Worm (Caenorhabditis elegans) whole organism, early embryonic: ENCODE measurements around the gene rgs-10.

Experiments
- B0310.2 ChIP-seq: sonication (generic microtip); optimal IDR thresholded peaks from 2 replicates; lab custom pipeline; 2016; ENCODE audit warnings: mild to moderate bottlenecking, missing genetic modification characterization, missing compliant biosample characterization
- F13C5.2 ChIP-seq: sonication (generic microtip); optimal IDR thresholded peaks from 2 replicates; lab custom pipeline; 2017; ENCODE audit warnings: mild to moderate bottlenecking, missing genetic modification characterization, inconsistent platforms, missing compliant biosample characterization
- aly-1 ChIP-seq: sonication (generic microtip); optimal IDR thresholded peaks from 2 replicates; lab custom pipeline; 2016; ENCODE audit warnings: missing genetic modification characterization, missing compliant biosample characterization
- ama-1 ChIP-seq: fragments of 150-350 bp; optimal IDR thresholded peaks from 2 replicates; lab custom pipeline; 2014
- ceh-13 ChIP-seq: fragments of 200-800 bp; sonication (Bioruptor generic); optimal IDR thresholded peaks from 2 replicates; lab custom pipeline; 2018; ENCODE audit warnings: mild to moderate bottlenecking, missing genetic modification characterization, missing compliant biosample characterization
- flt-1 ChIP-seq: fragments of 200-800 bp; sonication (Bioruptor generic); IDR thresholded peaks from 2 replicates; pipeline ENCODE4 v1.3.6; 2022; ENCODE audit warnings: missing genetic modification characterization, missing compliant biosample characterization
- hmbx-1 ChIP-seq: sonication (generic microtip); optimal IDR thresholded peaks from 2 replicates; lab custom pipeline; 2016; ENCODE audit warnings: mild to moderate bottlenecking, missing genetic modification characterization, missing compliant biosample characterization
- hmg-4 ChIP-seq: fragments of 200-800 bp; sonication (Bioruptor generic); optimal IDR thresholded peaks from 2 replicates; lab custom pipeline; 2018; ENCODE audit warnings: mild to moderate bottlenecking, missing genetic modification characterization, missing compliant biosample characterization
- pes-1 ChIP-seq: fragments of 200-800 bp; sonication (Bioruptor generic); IDR thresholded peaks from 2 replicates; pipeline ENCODE4 v1.3.6; 2022; ENCODE audit warnings: missing genetic modification reagents, missing genetic modification characterization, missing compliant biosample characterization
- scrt-1 ChIP-seq: fragments of 200-800 bp; sonication (Bioruptor generic); IDR thresholded peaks from 2 replicates; pipeline ENCODE4 v1.3.6; 2022; ENCODE audit warnings: missing genetic modification characterization, missing compliant biosample characterization
- sea-1 ChIP-seq: fragments of 200-800 bp; sonication (Bioruptor generic); conservative IDR thresholded peaks from 2 replicates; pipeline ENCODE4 v1.3.6; 2022; ENCODE audit warnings: missing genetic modification characterization, missing compliant biosample characterization
- tbx-11 ChIP-seq: fragments of 200-800 bp; sonication (Bioruptor generic); IDR thresholded peaks from 2 replicates; pipeline ENCODE4 v1.3.6; 2022; ENCODE audit warnings: missing genetic modification characterization, missing compliant biosample characterization
- tra-4 ChIP-seq: sonication (generic microtip); optimal IDR thresholded peaks from 2 replicates; lab custom pipeline; 2017; ENCODE audit warnings: missing genetic modification characterization, missing compliant biosample characterization

DNA sequence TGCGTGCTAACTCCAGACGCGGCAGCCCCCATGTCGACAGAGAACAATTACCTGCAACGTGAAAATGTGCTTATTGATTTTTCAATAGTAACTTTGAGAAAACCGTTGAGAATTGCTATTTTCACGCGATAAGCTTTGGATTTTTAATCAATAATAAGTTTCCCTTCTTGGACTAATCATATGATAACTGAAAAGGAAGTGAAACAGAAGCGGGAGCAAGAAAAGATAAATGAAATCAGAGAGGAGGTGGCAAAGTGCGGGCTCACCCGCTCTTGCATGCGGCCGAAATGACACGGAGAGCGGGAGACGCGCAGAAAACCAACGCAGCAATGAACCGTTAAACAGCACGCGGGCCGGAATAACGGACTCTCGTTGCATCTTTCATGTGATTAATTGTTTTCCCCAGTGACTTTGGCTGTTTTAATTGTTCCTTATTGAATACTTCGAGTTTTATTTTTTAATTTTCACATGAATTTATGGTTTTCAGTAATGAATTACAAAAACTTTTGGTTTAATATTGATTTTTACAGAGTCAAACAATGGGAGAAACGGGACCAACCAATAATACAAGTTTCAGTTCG is 7.8 kb downstream of the rgs-10 start, which contains the start of the genes flwr-1 and tbc-1:
- no peak for TF ChIP-seq hmbx-1 (tag; lab: Kevin White, UChicago)
- TF ChIP-seq sea-1 (GFP tag; lab: Robert Waterston, UW) = no peak
- TF ChIP-seq F13C5.2 (tag; lab: Kevin White, UChicago) = peak; percentile 17
- TF ChIP-seq ama-1 (lab: Kevin White, UChicago) = no peak
- no peak for TF ChIP-seq tra-4 (tag; lab: Kevin White, UChicago)
- TF ChIP-seq hmg-4 (GFP tag; lab: Kevin White, UChicago) = no peak
- TF ChIP-seq B0310.2 (tag; lab: Kevin White, UChicago) = no peak
- no peak for TF ChIP-seq flt-1 (GFP tag; lab: Robert Waterston, UW)
- no peak for TF ChIP-seq scrt-1
- TF ChIP-seq ceh-13 (GFP tag; lab: Kevin White, UChicago) = no peak
- no peak for TF ChIP-seq aly-1 (tag; lab: Kevin White, UChicago)
- no peak for TF ChIP-seq tbx-11 (GFP tag; lab: Robert Waterston, UW)
- TF ChIP-seq pes-1 = no peak
